Worm (Caenorhabditis elegans) whole organism, L3 larva: Measurements from ENCODE around the gene fbxa-224.

ENCODE experiments used
- aly-2 ChIP-seq: fragments of 150-350 bp; optimal IDR thresholded peaks from 2 replicates; lab custom pipeline; 2014; ENCODE audit warnings: missing biosample characterization, missing genetic modification characterization
- ama-1 ChIP-seq: fragments of 150-350 bp; optimal IDR thresholded peaks from 2 replicates; lab custom pipeline; 2018
- ceh-28 ChIP-seq: fragments of 150-350 bp; optimal IDR thresholded peaks from 2 replicates; lab custom pipeline; 2014; ENCODE audit warnings: missing biosample characterization, missing genetic modification reagents, missing genetic modification characterization
- elt-2 ChIP-seq: sonication (generic microtip); optimal IDR thresholded peaks from 2 replicates; lab custom pipeline; 2016; ENCODE audit warnings: missing genetic modification reagents, mild to moderate bottlenecking, missing genetic modification characterization, missing compliant biosample characterization
- hmg-11 ChIP-seq: sonication (generic microtip); optimal IDR thresholded peaks from 2 replicates; lab custom pipeline; 2016; ENCODE audit warnings: missing genetic modification characterization, missing compliant biosample characterization
- lin-39 ChIP-seq: fragments of 150-350 bp; optimal IDR thresholded peaks from 2 replicates; lab custom pipeline; 2018; ENCODE audit warnings: missing biosample characterization, missing genetic modification reagents, missing genetic modification characterization
- nhr-12 ChIP-seq: fragments of 150-350 bp; optimal IDR thresholded peaks from 2 replicates; lab custom pipeline; 2014; ENCODE audit warnings: missing biosample characterization, missing genetic modification characterization
- nhr-237 ChIP-seq: fragments of 150-350 bp; optimal IDR thresholded peaks from 2 replicates; lab custom pipeline; 2014; ENCODE audit warnings: missing biosample characterization, missing genetic modification characterization
- pqm-1 ChIP-seq: fragments of 150-350 bp; optimal IDR thresholded peaks from 2 replicates; lab custom pipeline; 2017; ENCODE audit warnings: missing biosample characterization, missing genetic modification characterization, inconsistent platforms
- sea-2 ChIP-seq: fragments of 150-350 bp; sonication (generic microtip); optimal IDR thresholded peaks from 4 replicates; lab custom pipeline; 2014; ENCODE audit warnings: missing biosample characterization, missing genetic modification reagents, missing genetic modification characterization
- skn-1 ChIP-seq: fragments of 150-350 bp; optimal IDR thresholded peaks from 2 replicates; lab custom pipeline; 2014; ENCODE audit warnings: missing biosample characterization, missing genetic modification characterization
- tbx-2 ChIP-seq: sonication (generic microtip); optimal IDR thresholded peaks from 2 replicates; lab custom pipeline; 2016; ENCODE audit warnings: mild to moderate bottlenecking, missing genetic modification characterization, missing compliant biosample characterization
- zag-1 ChIP-seq: fragments of 150-350 bp; optimal IDR thresholded peaks from 2 replicates; lab custom pipeline; 2014; ENCODE audit warnings: missing biosample characterization, missing genetic modification characterization

DNA sequence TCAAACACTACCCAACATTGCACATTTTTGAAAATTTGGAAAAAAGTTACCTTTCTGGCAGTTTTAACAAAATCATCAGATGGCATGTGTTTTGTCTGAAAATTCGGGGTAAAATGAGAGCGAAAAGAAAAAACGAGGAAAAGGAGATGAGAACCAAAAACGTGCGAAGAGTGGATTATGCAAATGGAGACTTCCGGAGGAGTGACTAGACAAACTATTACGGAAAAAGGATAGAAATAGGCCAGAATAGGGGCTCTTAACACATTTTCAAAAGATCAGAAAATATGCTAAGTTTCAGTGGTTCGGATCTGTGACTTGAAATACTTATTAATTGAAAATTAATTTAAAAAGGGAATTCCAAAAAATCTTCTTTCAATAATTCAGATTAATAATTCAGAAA lies 48.6 kb downstream of the fbxa-224 start, which contains the start of gene srab-14:
- TF ChIP-seq skn-1 (tag; lab: Kevin White, UChicago) = no peak
- no peak for TF ChIP-seq nhr-237 (tag; lab: Kevin White, UChicago)
- no peak for TF ChIP-seq elt-2
- TF ChIP-seq ama-1 (lab: Kevin White, UChicago) = no peak
- TF ChIP-seq nhr-12 (tag; lab: Kevin White, UChicago) = no peak
- TF ChIP-seq ceh-28 (tag; lab: Kevin White, UChicago) = no peak
- no peak for TF ChIP-seq zag-1 (tag; lab: Kevin White, UChicago)
- no peak for TF ChIP-seq pqm-1
- TF ChIP-seq hmg-11 = no peak
- TF ChIP-seq lin-39 = no peak
- no peak for TF ChIP-seq aly-2 (tag; lab: Kevin White, UChicago)
- TF ChIP-seq sea-2 = no peak
- no peak for TF ChIP-seq tbx-2 (tag; lab: Kevin White, UChicago)
